Comparison of ENCODE assay signal across 5 fruit fly cellular contexts in genomic region chr2L:11091111-11091510, dm6.
A peak's percentile ranks its signal among the peaks of the same experiment; 100 is the strongest.
TF ChIP-seq lines count a peak whose summit lies in the region.

Gene Wdr59, plus strand, starts transcription at chr2L:11091444.

- no peak for TF ChIP-seq CTCF in whole organism, embryonic (GFP tag; optimal IDR thresholded peaks at IDR 0.05; lab: Kevin White, UChicago)

TF ChIP-seq in whole organism, adult, 20 proteins besides CTCF, POLR2A, EP300 and RAD21 (continues in another document):
- peak; percentile 9 for TF ChIP-seq tj (GFP tag; optimal IDR thresholded peaks at IDR 0.05; lab: Kevin White, UChicago)
- no peak for TF ChIP-seq kay (GFP tag; lab: Kevin White, UChicago; ENCODE audit: borderline replicate concordance)
- peak; percentile 40 for TF ChIP-seq CG7101 (tag; optimal IDR thresholded peaks at IDR 0.05; lab: Kevin White, UChicago)
- TF ChIP-seq CG7045 (GFP tag; optimal IDR thresholded peaks at IDR 0.05; lab: Kevin White, UChicago): peak; percentile 4
- TF ChIP-seq CG12768 (GFP tag; optimal IDR thresholded peaks at IDR 0.05; lab: Kevin White, UChicago): no peak
- peak; percentile 25 for TF ChIP-seq Crg-1 (GFP tag; optimal IDR thresholded peaks at IDR 0.05; lab: Kevin White, UChicago)
- no peak for TF ChIP-seq Clk (GFP tag; optimal IDR thresholded peaks at IDR 0.05; lab: Kevin White, UChicago)
- no peak for TF ChIP-seq cnc (optimal IDR thresholded peaks at IDR 0.05; lab: Kevin White, UChicago)
- no peak for TF ChIP-seq pad (GFP tag; optimal IDR thresholded peaks at IDR 0.05; lab: Kevin White, UChicago)
- TF ChIP-seq CG1620 (GFP tag; optimal IDR thresholded peaks at IDR 0.05; lab: Kevin White, UChicago): peak; percentile 23
- peak; percentile 64 for TF ChIP-seq bab1 (GFP tag; optimal IDR thresholded peaks at IDR 0.05; lab: Kevin White, UChicago)
- peak; percentile 54 for TF ChIP-seq CG5204 (GFP tag; optimal IDR thresholded peaks at IDR 0.05; lab: Kevin White, UChicago)
- no peak for TF ChIP-seq ovo (GFP tag; optimal IDR thresholded peaks at IDR 0.05; lab: Kevin White, UChicago)
- peak; percentile 26 for TF ChIP-seq Mnt (GFP tag; optimal IDR thresholded peaks at IDR 0.05; lab: Kevin White, UChicago)
- TF ChIP-seq Hr96 (GFP tag; optimal IDR thresholded peaks at IDR 0.05; lab: Kevin White, UChicago): no peak
- TF ChIP-seq CG14711 (tag; optimal IDR thresholded peaks at IDR 0.05; lab: Kevin White, UChicago): peak; percentile 59
- TF ChIP-seq CG11617 (GFP tag; optimal IDR thresholded peaks at IDR 0.05; lab: Kevin White, UChicago): peak; percentile 33
- peak; percentile 32 for TF ChIP-seq CG33017 (tag; optimal IDR thresholded peaks at IDR 0.05; lab: Kevin White, UChicago)

TF ChIP-seq in whole organism, embryonic, 481 proteins besides CTCF, POLR2A, EP300 and RAD21 (continues in another document):
- TF ChIP-seq CG12391 (tag; optimal IDR thresholded peaks at IDR 0.05; lab: Kevin White, UChicago) (peak; percentile 75), CG18764 (GFP tag; optimal IDR thresholded peaks at IDR 0.05; lab: Kevin White, UChicago) (peak; percentile 19), CG9932 (GFP tag; IDR thresholded peaks at IDR 0.05; lab: Robert Waterston, UW) (peak; percentile 60; the same call in 1 of the 2 replicates), Chrac-16 (GFP tag; optimal IDR thresholded peaks at IDR 0.05; lab: Kevin White, UChicago) (peak; percentile 55), zfh1 (GFP tag; IDR thresholded peaks at IDR 0.05; lab: Robert Waterston, UW) (peak; percentile 52; the same call in 2 of the 3 replicates), trem (tag; optimal IDR thresholded peaks at IDR 0.05; lab: Kevin White, UChicago) (peak; percentile 67), pho (GFP tag; optimal IDR thresholded peaks at IDR 0.05; lab: Kevin White, UChicago) (peak; percentile 28), CG10654 (GFP tag; optimal IDR thresholded peaks at IDR 0.05; lab: Kevin White, UChicago) (peak; percentile 8), CG12155 (GFP tag; optimal IDR thresholded peaks at IDR 0.05; lab: Kevin White, UChicago) (peak; percentile 39), CG1233 (GFP tag; optimal IDR thresholded peaks at IDR 0.05; lab: Kevin White, UChicago) (peak; percentile 10), CG11560 (tag; IDR thresholded peaks at IDR 0.05; lab: Robert Waterston, UW) (no peak), Hmx (GFP tag; optimal IDR thresholded peaks at IDR 0.05; lab: Kevin White, UChicago) (peak; percentile 2), CG2712 (tag; optimal IDR thresholded peaks at IDR 0.05; lab: Kevin White, UChicago) (peak; percentile 72), Med (GFP tag; lab: Kevin White, UChicago) (peak; percentile 33), PHDP (tag; optimal IDR thresholded peaks at IDR 0.05; lab: Kevin White, UChicago) (no peak), prd (optimal IDR thresholded peaks at IDR 0.05; lab: Kevin White, UChicago) (no peak), prd (GFP tag; IDR thresholded peaks at IDR 0.05; lab: Robert Waterston, UW) (peak; percentile 59; the same call in 1 of the 3 replicates), CG30020 (tag; optimal IDR thresholded peaks at IDR 0.05; lab: Kevin White, UChicago) (peak; percentile 44), Ada2b (GFP tag; IDR thresholded peaks at IDR 0.05; lab: Robert Waterston, UW) (no peak)

TF ChIP-seq in whole organism, prepupa, 60 proteins besides CTCF, POLR2A, EP300 and RAD21:
- TF ChIP-seq CG3032 (tag; optimal IDR thresholded peaks at IDR 0.05; lab: Kevin White, UChicago): peak; percentile 45
- TF ChIP-seq fd85E (GFP tag; optimal IDR thresholded peaks at IDR 0.05; lab: Kevin White, UChicago): no peak
- TF ChIP-seq salr (GFP tag; optimal IDR thresholded peaks at IDR 0.05; lab: Kevin White, UChicago): no peak
- TF ChIP-seq Hr39 (GFP tag; optimal IDR thresholded peaks at IDR 0.05; lab: Kevin White, UChicago): no peak
- peak; percentile 37 for TF ChIP-seq lz (GFP tag; optimal IDR thresholded peaks at IDR 0.05; lab: Kevin White, UChicago)
- TF ChIP-seq CG6163 (GFP tag; IDR thresholded peaks at IDR 0.05; lab: Robert Waterston, UW): no peak
- TF ChIP-seq OdsH (GFP tag; optimal IDR thresholded peaks at IDR 0.05; lab: Kevin White, UChicago): no peak
- peak; percentile 62 for TF ChIP-seq esn (GFP tag; optimal IDR thresholded peaks at IDR 0.05; lab: Kevin White, UChicago)
- no peak for TF ChIP-seq Hr38 (GFP tag; optimal IDR thresholded peaks at IDR 0.05; lab: Kevin White, UChicago)
- peak; percentile 8 for TF ChIP-seq Sox15 (GFP tag; optimal IDR thresholded peaks at IDR 0.05; lab: Kevin White, UChicago)
- TF ChIP-seq CG34406 (GFP tag; optimal IDR thresholded peaks at IDR 0.05; lab: Kevin White, UChicago): no peak

TF ChIP-seq in whole organism, pupa, 21 proteins besides CTCF, POLR2A, EP300 and RAD21:
- peak; percentile 42 for TF ChIP-seq CG15710 (tag; optimal IDR thresholded peaks at IDR 0.05; lab: Kevin White, UChicago)
- TF ChIP-seq CG17806 (tag; optimal IDR thresholded peaks at IDR 0.05; lab: Kevin White, UChicago): peak; percentile 39
- TF ChIP-seq CG4496 (GFP tag; IDR thresholded peaks at IDR 0.05; lab: Robert Waterston, UW): no peak
- no peak for TF ChIP-seq Pif1B (GFP tag; optimal IDR thresholded peaks at IDR 0.05; lab: Kevin White, UChicago)
- TF ChIP-seq gl (tag; optimal IDR thresholded peaks at IDR 0.05; lab: Kevin White, UChicago): no peak
- no peak for TF ChIP-seq CG34367 (tag; optimal IDR thresholded peaks at IDR 0.05; lab: Kevin White, UChicago)
- TF ChIP-seq CG32121 (GFP tag; IDR thresholded peaks at IDR 0.05; lab: Robert Waterston, UW): peak; percentile 37; the same call in 1 of the 2 replicates
- TF ChIP-seq D1 (tag; optimal IDR thresholded peaks at IDR 0.05; lab: Kevin White, UChicago): peak; percentile 87

TF ChIP-seq in whole organism, wandering third instar larva, 38 proteins besides CTCF, POLR2A, EP300 and RAD21:
- TF ChIP-seq woc (GFP tag; optimal IDR thresholded peaks at IDR 0.05; lab: Kevin White, UChicago) (peak; percentile 87), Rel (GFP tag; optimal IDR thresholded peaks at IDR 0.05; lab: Kevin White, UChicago) (no peak), Rel (tag; optimal IDR thresholded peaks at IDR 0.05; lab: Kevin White, UChicago) (no peak), Myc (optimal IDR thresholded peaks at IDR 0.05; lab: Kevin White, UChicago) (peak; percentile 96), OdsH (GFP tag; optimal IDR thresholded peaks at IDR 0.05; lab: Kevin White, UChicago) (no peak), pan (optimal IDR thresholded peaks at IDR 0.05; lab: Kevin White, UChicago) (no peak), psq (GFP tag; optimal IDR thresholded peaks at IDR 0.05; lab: Kevin White, UChicago) (peak; percentile 13), Vsx2 (GFP tag; optimal IDR thresholded peaks at IDR 0.05; lab: Kevin White, UChicago; ENCODE audit: partially characterized antibody) (no peak), sv (GFP tag; optimal IDR thresholded peaks at IDR 0.05; lab: Kevin White, UChicago) (peak; percentile 49), br (GFP tag; optimal IDR thresholded peaks at IDR 0.05; lab: Kevin White, UChicago) (no peak)
